Fruit fly (Drosophila melanogaster) whole organism, wandering third instar larva: ENCODE results near the gene Nrx-1.

ENCODE experiments used
- Abd-B ChIP-seq: fragments of >200 bp; optimal IDR thresholded peaks from 2 replicates; lab custom pipeline; 2017; ENCODE audit warnings: missing biosample characterization, missing genetic modification characterization
- CrebA ChIP-seq: fragments of 200-800 bp; sonication (Bioruptor generic); optimal IDR thresholded peaks from 2 replicates; lab custom pipeline; 2016; ENCODE audit warnings: missing biosample characterization, mild to moderate bottlenecking, missing genetic modification characterization, borderline replicate concordance
- Dfd ChIP-seq: fragments of >200 bp; optimal IDR thresholded peaks from 2 replicates; lab custom pipeline; 2017; ENCODE audit warnings: missing biosample characterization, missing genetic modification characterization
- Dif ChIP-seq: fragments of 200-275, 200-300 bp; sonication (Bioruptor generic); optimal IDR thresholded peaks from 2 replicates; lab custom pipeline; 2018; ENCODE audit warnings: missing biosample characterization, missing genetic modification characterization; ENCODE audit not compliant: partially characterized antibody
- Hnf4 ChIP-seq: fragments of 200-800 bp; sonication (Bioruptor generic); optimal IDR thresholded peaks from 2 replicates; lab custom pipeline; 2016; ENCODE audit warnings: missing biosample characterization, mild to moderate bottlenecking, missing genetic modification characterization
- Hr78 ChIP-seq: fragments of >200 bp; optimal IDR thresholded peaks from 2 replicates; lab custom pipeline; 2017; ENCODE audit warnings: missing biosample characterization, missing genetic modification characterization
- Hr83 ChIP-seq: fragments of 200-300 bp; sonication (Bioruptor generic); optimal IDR thresholded peaks from 2 replicates; lab custom pipeline; 2016; ENCODE audit warnings: missing biosample characterization, mild to moderate bottlenecking, missing genetic modification characterization, moderate library complexity; ENCODE audit not compliant: poor library complexity, severe bottlenecking
- Jra ChIP-seq: sonication (Bioruptor generic); optimal IDR thresholded peaks from 2 replicates; lab custom pipeline; 2016; ENCODE audit warnings: missing biosample characterization, missing genetic modification characterization
- Mio ChIP-seq: sonication (Bioruptor generic); optimal IDR thresholded peaks from 2 replicates; lab custom pipeline; 2016; ENCODE audit warnings: missing biosample characterization, missing genetic modification characterization
- Myc ChIP-seq: fragments of >200 bp; optimal IDR thresholded peaks from 2 replicates; lab custom pipeline; 2017
- N ChIP-seq: fragments of >200 bp; optimal IDR thresholded peaks from 2 replicates; lab custom pipeline; 2018; ENCODE audit warnings: missing biosample characterization, missing external identifiers, missing genetic modification characterization
- OdsH ChIP-seq: fragments of 200-800 bp; sonication (Bioruptor generic); optimal IDR thresholded peaks from 2 replicates; lab custom pipeline; 2016; ENCODE audit warnings: missing biosample characterization, mild to moderate bottlenecking, missing genetic modification characterization
- Rel ChIP-seq, 2 experiments: fragments of 200-800 bp; sonication (Bioruptor generic) in 1 of 2; optimal IDR thresholded peaks; 2 replicates in 1 of 2; 3 replicates in 1 of 2; lab custom pipeline; 2016 to 2019; ENCODE audit warnings: mild to moderate bottlenecking in 2 of 2, missing biosample characterization in 2 of 2, missing genetic modification characterization in 2 of 2, moderate library complexity in 1 of 2
- Sp1 ChIP-seq: fragments of 200-800 bp; sonication (Bioruptor generic); optimal IDR thresholded peaks from 3 replicates; lab custom pipeline; 2019; ENCODE audit warnings: missing biosample characterization, mild to moderate bottlenecking, missing genetic modification characterization, moderate library complexity
- Vsx2 ChIP-seq: fragments of 200-300, 225-300 bp; sonication (Bioruptor generic); optimal IDR thresholded peaks from 2 replicates; lab custom pipeline; 2018; ENCODE audit warnings: missing biosample characterization, missing genetic modification characterization; ENCODE audit not compliant: partially characterized antibody
- br ChIP-seq: fragments of 200-800 bp; sonication (Bioruptor generic); optimal IDR thresholded peaks from 2 replicates; lab custom pipeline; 2016; ENCODE audit warnings: missing biosample characterization, missing genetic modification characterization
- brk ChIP-seq: fragments of 200-800 bp; sonication (Bioruptor generic); optimal IDR thresholded peaks from 2 replicates; lab custom pipeline; 2016; ENCODE audit warnings: missing biosample characterization, mild to moderate bottlenecking, missing genetic modification characterization
- dsf ChIP-seq: sonication (Bioruptor generic); optimal IDR thresholded peaks from 2 replicates; lab custom pipeline; 2016; ENCODE audit warnings: missing biosample characterization, missing genetic modification characterization, borderline replicate concordance
- foxo ChIP-seq, 2 experiments: fragments of 200-800 bp; sonication (Bioruptor generic); optimal IDR thresholded peaks; 2 replicates in 1 of 2; 3 replicates in 1 of 2; lab custom pipeline; 2016 to 2017; ENCODE audit warnings: missing biosample characterization in 2 of 2, missing genetic modification characterization in 2 of 2
- fru ChIP-seq: fragments of 200-800 bp; sonication (Bioruptor generic); optimal IDR thresholded peaks from 3 replicates; lab custom pipeline; 2016; ENCODE audit warnings: missing biosample characterization, mild to moderate bottlenecking, missing genetic modification characterization
- h ChIP-seq: fragments of 200-800 bp; sonication (Bioruptor generic); optimal IDR thresholded peaks from 3 replicates; lab custom pipeline; 2016; ENCODE audit warnings: missing biosample characterization, mild to moderate bottlenecking, missing genetic modification characterization
- jim ChIP-seq: fragments of 175-275, 200-325 bp; sonication (Bioruptor generic); optimal IDR thresholded peaks from 2 replicates; lab custom pipeline; 2016; ENCODE audit warnings: missing biosample characterization, mild to moderate bottlenecking, missing genetic modification characterization
- psq ChIP-seq: fragments of 200-800 bp; sonication (Bioruptor generic); optimal IDR thresholded peaks from 3 replicates; lab custom pipeline; 2017; ENCODE audit warnings: missing biosample characterization, mild to moderate bottlenecking, missing genetic modification characterization, moderate library complexity
- rgr ChIP-seq: fragments of 200-800 bp; sonication (Bioruptor generic); optimal IDR thresholded peaks from 3 replicates; lab custom pipeline; 2016; ENCODE audit warnings: missing biosample characterization, mild to moderate bottlenecking, missing genetic modification characterization
- sage ChIP-seq: fragments of 200-800 bp; sonication (Bioruptor generic); optimal IDR thresholded peaks from 2 replicates; lab custom pipeline; 2016; ENCODE audit warnings: missing biosample characterization, mild to moderate bottlenecking, missing genetic modification characterization
- tai ChIP-seq: sonication (Bioruptor generic); optimal IDR thresholded peaks from 2 replicates; lab custom pipeline; 2016; ENCODE audit warnings: missing biosample characterization, missing genetic modification characterization
- usp ChIP-seq: fragments of >200 bp; optimal IDR thresholded peaks from 2 replicates; lab custom pipeline; 2017; ENCODE audit warnings: missing biosample characterization, missing genetic modification characterization

Gene Nrx-1

dm6 chr3R:22528264-22529158, 60.2 kb downstream of the Nrx-1 start, which contains the start of gene CG5346:
Gene CG5346, minus strand, starts transcription at chr3R:22528663.
- TF ChIP-seq h (no peak), N (no peak), usp (GFP tag; lab: Kevin White, UChicago) (no peak), Jra (GFP tag; lab: Kevin White, UChicago) (no peak), Abd-B (GFP tag; lab: Kevin White, UChicago) (no peak), Dfd (GFP tag; lab: Kevin White, UChicago) (no peak), CrebA (no peak), jim (peak; percentile 22), br (GFP tag; lab: Kevin White, UChicago) (no peak), Hnf4 (GFP tag; lab: Kevin White, UChicago) (no peak), foxo (GFP tag; optimal IDR thresholded peaks at IDR 0.05; lab: Kevin White, UChicago) (no peak), psq (GFP tag; lab: Kevin White, UChicago) (no peak), fru (peak; percentile 99), rgr (GFP tag; lab: Kevin White, UChicago) (no peak), tai (GFP tag; lab: Kevin White, UChicago) (peak; percentile 36)
- TF ChIP-seq, all 38 proteins: peak for 3

dm6 chr3R:22530305-22530704, 62.0 kb downstream of the Nrx-1 start, which contains the start of gene CG33099:
Gene CG33099, minus strand, starts transcription at chr3R:22530572.
- TF ChIP-seq Dif (GFP tag; lab: Kevin White, UChicago) (no peak), Myc (no peak), h (peak; percentile 51), N (peak; percentile 48), OdsH (GFP tag; lab: Kevin White, UChicago) (peak; percentile 67), Abd-B (GFP tag; lab: Kevin White, UChicago) (no peak), dsf (peak; percentile 2), Hnf4 (GFP tag; lab: Kevin White, UChicago) (peak; percentile 58), Jra (GFP tag; lab: Kevin White, UChicago) (peak; percentile 46), rgr (GFP tag; lab: Kevin White, UChicago) (peak; percentile 36), Hr78 (GFP tag; lab: Kevin White, UChicago) (no peak), Vsx2 (GFP tag; lab: Kevin White, UChicago) (peak; percentile 1), foxo (GFP tag; optimal IDR thresholded peaks at IDR 0.05; lab: Kevin White, UChicago) (peak in 1 of 2 experiments; percentile 29), Sp1 (GFP tag; lab: Kevin White, UChicago) (peak; percentile 47), fru (peak; percentile 35), br (GFP tag; lab: Kevin White, UChicago) (peak; percentile 46), Dfd (GFP tag; lab: Kevin White, UChicago) (no peak), Hr83 (GFP tag; lab: Kevin White, UChicago) (peak; percentile 89), Mio (no peak), Rel (GFP tag; optimal IDR thresholded peaks at IDR 0.05; lab: Kevin White, UChicago) (no peak), Rel (tag; optimal IDR thresholded peaks at IDR 0.05; lab: Kevin White, UChicago) (peak; percentile 19), brk (peak; percentile 41)

dm6 chr3R:22531801-22532200, 63.5 kb downstream of the Nrx-1 start, which contains the start of gene CG33093:
Gene CG33093, minus strand, starts transcription at chr3R:22531922.
- TF ChIP-seq sage (GFP tag; lab: Kevin White, UChicago) (no peak), Myc (peak; percentile 22)

dm6 chr3R:22533973-22534931, 65.9 kb downstream of the Nrx-1 start:
- TF ChIP-seq psq (GFP tag; lab: Kevin White, UChicago): peak; percentile 4
- no peak for TF ChIP-seq Dif (GFP tag; lab: Kevin White, UChicago)
- peak; percentile 58 for TF ChIP-seq fru
